Worm (Caenorhabditis elegans): Measurements from ENCODE around the gene F54D12.7.

F54D12.7 gene

ce11 chrII:1374889-1375288 is 10.3 kb downstream of the F54D12.7 start, which contains the start of gene rog-1:
Gene rog-1 (minus strand): TSS chrII:1374989.
- TF ChIP-seq tag-97 (GFP tag; IDR thresholded peaks at IDR 0.05), result no peak
- no peak for TF ChIP-seq daf-16 (GFP tag; optimal IDR thresholded peaks at IDR 0.05)
- TF ChIP-seq daf-16 (tag; optimal IDR thresholded peaks at IDR 0.05), result no peak
- no peak for TF ChIP-seq skn-1 (tag; optimal IDR thresholded peaks at IDR 0.05)
- TF ChIP-seq zag-1 (tag; optimal IDR thresholded peaks at IDR 0.05), result no peak
- TF ChIP-seq ceh-32 (tag; optimal IDR thresholded peaks at IDR 0.05; ENCODE audit: poor library complexity), result no peak
- TF ChIP-seq mxl-2 (GFP tag; conservative IDR thresholded peaks at IDR 0.05), result no peak
- TF ChIP-seq nhr-42 (GFP tag; IDR thresholded peaks at IDR 0.05), result no peak
- no peak for TF ChIP-seq nhr-102 (tag; optimal IDR thresholded peaks at IDR 0.05)
- TF ChIP-seq lin-29 (GFP tag; IDR thresholded peaks at IDR 0.05), result no peak
- no peak for TF ChIP-seq hlh-11 (tag; optimal IDR thresholded peaks at IDR 0.05)
- no peak for TF ChIP-seq lir-3 (tag; optimal IDR thresholded peaks at IDR 0.05)
- TF ChIP-seq ZK337.2 (GFP tag; IDR thresholded peaks at IDR 0.05), result no peak

DNA sequence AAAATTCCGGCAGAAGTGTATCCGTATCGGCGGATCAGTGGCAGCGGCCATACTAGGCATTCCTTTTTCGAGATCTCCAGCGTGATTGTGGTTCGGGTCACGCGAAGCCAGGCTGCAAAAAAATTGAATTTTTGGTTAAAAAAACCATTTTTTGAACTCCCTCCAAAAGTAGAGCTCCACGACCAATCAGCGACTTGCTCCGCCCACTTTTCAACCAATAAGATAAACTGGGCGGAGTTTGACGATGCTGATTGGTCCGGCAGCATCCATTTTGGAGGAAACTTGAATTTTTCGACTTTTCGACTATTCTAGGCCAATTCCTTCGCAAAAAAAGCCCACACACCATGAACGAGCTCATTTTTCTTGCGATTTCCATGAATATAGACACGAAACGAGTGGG is 10.7 kb downstream of the F54D12.7 start:
- TF ChIP-seq aha-1 (tag) (peak; percentile 20), jun-1 (tag; optimal IDR thresholded peaks at IDR 0.05) (no peak)

DNA sequence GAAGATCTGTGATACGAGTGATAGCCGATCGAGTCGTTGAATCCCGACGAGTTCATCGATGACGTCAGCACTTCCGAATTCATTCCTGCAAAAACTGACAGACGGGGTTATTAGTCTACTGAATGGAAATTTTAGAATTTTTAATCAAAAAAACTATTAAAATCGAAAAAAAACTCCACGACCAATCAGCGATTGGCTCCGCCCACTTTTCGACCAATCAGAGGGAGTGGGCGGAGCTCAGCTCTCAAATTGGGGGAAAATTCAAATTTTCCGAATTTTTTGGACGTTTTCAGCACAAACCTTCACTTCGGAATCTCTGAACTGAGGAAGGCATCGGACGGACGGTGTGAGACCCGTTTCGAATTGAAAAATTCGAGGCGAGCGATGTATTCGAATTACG is 12.2 kb downstream of the F54D12.7 start:
- TF ChIP-seq lin-15B (tag; optimal IDR thresholded peaks at IDR 0.05) (no peak), nhr-25 (tag; optimal IDR thresholded peaks at IDR 0.05; ENCODE audit: borderline replicate concordance, insufficient read depth) (no peak), nhr-6 (tag; optimal IDR thresholded peaks at IDR 0.05) (no peak), skn-1 (tag; optimal IDR thresholded peaks at IDR 0.05) (no peak), lsy-2 (tag; optimal IDR thresholded peaks at IDR 0.05) (no peak), aha-1 (tag) (no peak), ZK337.2 (GFP tag; IDR thresholded peaks at IDR 0.05) (no peak), egl-43 (GFP tag; IDR thresholded peaks at IDR 0.05) (no peak), daf-12 (tag; optimal IDR thresholded peaks at IDR 0.05) (no peak), hlh-11 (tag; optimal IDR thresholded peaks at IDR 0.05) (no peak), nhr-111 (GFP tag; optimal IDR thresholded peaks at IDR 0.05) (no peak), lin-1 (GFP tag; IDR thresholded peaks at IDR 0.05) (no peak), nhr-42 (GFP tag; IDR thresholded peaks at IDR 0.05) (no peak), madf-9 (GFP tag; conservative IDR thresholded peaks at IDR 0.05) (no peak), ceh-82 (tag; optimal IDR thresholded peaks at IDR 0.05) (no peak), ctbp-1 (GFP tag; IDR thresholded peaks at IDR 0.05) (no peak), lin-38 (GFP tag; IDR thresholded peaks at IDR 0.05) (no peak), cey-2 (tag; optimal IDR thresholded peaks at IDR 0.05; ENCODE audit: borderline replicate concordance, insufficient read depth) (no peak)

ce11 chrII:1372138-1372537 is 13.0 kb downstream of the F54D12.7 start:
- TF ChIP-seq madf-5 (GFP tag; IDR thresholded peaks at IDR 0.05), result no peak
- no peak for TF ChIP-seq dve-1 (tag; optimal IDR thresholded peaks at IDR 0.05; ENCODE audit: insufficient read depth)
- no peak for TF ChIP-seq ZK337.2 (GFP tag; IDR thresholded peaks at IDR 0.05)
- no peak for TF ChIP-seq duxl-1 (tag; optimal IDR thresholded peaks at IDR 0.05; ENCODE audit: poor library complexity)
- TF ChIP-seq ama-1 (optimal IDR thresholded peaks at IDR 0.05), result no peak
- no peak for TF ChIP-seq ZK546.5 (tag; optimal IDR thresholded peaks at IDR 0.05)
- TF ChIP-seq aly-2 (tag; optimal IDR thresholded peaks at IDR 0.05), result no peak
- no peak for TF ChIP-seq ceh-32 (tag; optimal IDR thresholded peaks at IDR 0.05; ENCODE audit: poor library complexity)
- TF ChIP-seq zip-2 (tag; optimal IDR thresholded peaks at IDR 0.05), result no peak
- no peak for TF ChIP-seq daf-16 (GFP tag; optimal IDR thresholded peaks at IDR 0.05)
- TF ChIP-seq daf-16 (tag; optimal IDR thresholded peaks at IDR 0.05), result no peak
- TF ChIP-seq jun-1 (tag; optimal IDR thresholded peaks at IDR 0.05), result no peak
- TF ChIP-seq unc-62 (GFP tag; optimal IDR thresholded peaks at IDR 0.05 in 1 of 2), result no peak
- no peak for TF ChIP-seq unc-62 (tag; optimal IDR thresholded peaks at IDR 0.05)
- TF ChIP-seq pha-4 (GFP tag; IDR thresholded peaks at IDR 0.05), result no peak
- TF ChIP-seq pha-4 (tag; optimal IDR thresholded peaks at IDR 0.05), result no peak

All from whole organism, L4 larva.